2 fruit fly cellular contexts compared by ENCODE assay signal in genomic region chr3L:9695647-9696046, dm6.
A peak's percentile ranks its signal among the peaks of the same experiment; 100 is the strongest.
TF ChIP-seq lines count a peak whose summit lies in the region.

No protein-coding gene starts in this region.

TF ChIP-seq in whole organism, embryonic, 481 proteins besides CTCF, POLR2A, EP300 and RAD21 (continued from another document and continues in another):
- TF ChIP-seq slbo (GFP tag; IDR thresholded peaks at IDR 0.05; lab: Robert Waterston, UW) (peak; percentile 17; the same call in 1 of the 2 replicates), Camta (GFP tag; optimal IDR thresholded peaks at IDR 0.05; lab: Kevin White, UChicago) (no peak), Asciz (GFP tag; optimal IDR thresholded peaks at IDR 0.05; lab: Kevin White, UChicago) (peak; percentile 46), p53 (GFP tag; optimal IDR thresholded peaks at IDR 0.05; lab: Kevin White, UChicago) (no peak), sc (optimal IDR thresholded peaks at IDR 0.05; lab: Kevin White, UChicago) (no peak), sc (GFP tag; optimal IDR thresholded peaks at IDR 0.05; lab: Kevin White, UChicago) (no peak), Dip2 (GFP tag; IDR thresholded peaks at IDR 0.05; lab: Robert Waterston, UW) (no peak), CG31441 (GFP tag; IDR thresholded peaks at IDR 0.05; lab: Robert Waterston, UW) (peak; percentile 59; the same call in 1 of the 2 replicates), CG12769 (tag; optimal IDR thresholded peaks at IDR 0.05; lab: Kevin White, UChicago) (no peak), caup (GFP tag; optimal IDR thresholded peaks at IDR 0.05; lab: Kevin White, UChicago; ENCODE audit: severe bottlenecking) (peak; percentile 21), nau (GFP tag; optimal IDR thresholded peaks at IDR 0.05; lab: Kevin White, UChicago) (no peak), Sry-β (GFP tag; optimal IDR thresholded peaks at IDR 0.05; lab: Kevin White, UChicago) (no peak), pan (optimal IDR thresholded peaks at IDR 0.05; lab: Kevin White, UChicago) (no peak), pan (GFP tag; optimal IDR thresholded peaks at IDR 0.05 in 1 of 2, IDR thresholded peaks at IDR 0.05 in 1 of 2) (no peak), Xrp1 (GFP tag; IDR thresholded peaks at IDR 0.05; lab: Robert Waterston, UW) (peak; percentile 26; the same call in 1 of the 2 replicates), Nf-YC (tag; optimal IDR thresholded peaks at IDR 0.05; lab: Kevin White, UChicago) (peak; percentile 43), dimm (GFP tag; IDR thresholded peaks at IDR 0.05; lab: Robert Waterston, UW) (no peak), Hmr (GFP tag; optimal IDR thresholded peaks at IDR 0.05; lab: Kevin White, UChicago) (peak; percentile 46), salm (tag; optimal IDR thresholded peaks at IDR 0.05; lab: Kevin White, UChicago) (peak; percentile 10), CG18262 (tag; optimal IDR thresholded peaks at IDR 0.05; lab: Kevin White, UChicago) (peak; percentile 63), Xbp1 (GFP tag; optimal IDR thresholded peaks at IDR 0.05; lab: Kevin White, UChicago) (peak; percentile 51), Med (GFP tag; lab: Kevin White, UChicago) (no peak), sob (GFP tag; IDR thresholded peaks at IDR 0.05; lab: Robert Waterston, UW) (no peak), CG7556 (GFP tag; optimal IDR thresholded peaks at IDR 0.05; lab: Kevin White, UChicago) (peak; percentile 66), CG7839 (tag; optimal IDR thresholded peaks at IDR 0.05; lab: Kevin White, UChicago) (peak; percentile 59), gem (tag; optimal IDR thresholded peaks at IDR 0.05; lab: Kevin White, UChicago) (peak; percentile 74), CG9932 (GFP tag; IDR thresholded peaks at IDR 0.05; lab: Robert Waterston, UW) (no peak), tap (tag; optimal IDR thresholded peaks at IDR 0.05; lab: Kevin White, UChicago) (peak; percentile 6), Taf1 (GFP tag; IDR thresholded peaks at IDR 0.05; lab: Robert Waterston, UW) (no peak), CG2116 (GFP tag; optimal IDR thresholded peaks at IDR 0.05; lab: Kevin White, UChicago) (no peak), CG10274 (GFP tag; optimal IDR thresholded peaks at IDR 0.05; lab: Kevin White, UChicago) (no peak), wor (GFP tag; IDR thresholded peaks at IDR 0.05; lab: Robert Waterston, UW) (no peak), vvl (GFP tag; IDR thresholded peaks at IDR 0.05; lab: Robert Waterston, UW) (peak; percentile 32; the same call in 1 of the 2 replicates), CG8388 (GFP tag; optimal IDR thresholded peaks at IDR 0.05; lab: Kevin White, UChicago) (peak; percentile 19), bab2 (GFP tag; optimal IDR thresholded peaks at IDR 0.05; lab: Kevin White, UChicago) (peak; percentile 11), H2.0 (GFP tag; IDR thresholded peaks at IDR 0.05; lab: Robert Waterston, UW) (no peak), stc (GFP tag; IDR thresholded peaks at IDR 0.05; lab: Robert Waterston, UW) (no peak), CG14710 (tag; optimal IDR thresholded peaks at IDR 0.05; lab: Kevin White, UChicago) (no peak), CG9727 (GFP tag; optimal IDR thresholded peaks at IDR 0.05; lab: Kevin White, UChicago) (peak; percentile 26), CG18764 (GFP tag; optimal IDR thresholded peaks at IDR 0.05; lab: Kevin White, UChicago) (no peak), ro (GFP tag; IDR thresholded peaks at IDR 0.05; lab: Robert Waterston, UW) (no peak), CG17328 (GFP tag; IDR thresholded peaks at IDR 0.05; lab: Robert Waterston, UW) (no peak), emc (GFP tag; optimal IDR thresholded peaks at IDR 0.05; lab: Kevin White, UChicago) (no peak), CG15269 (tag; optimal IDR thresholded peaks at IDR 0.05; lab: Kevin White, UChicago) (peak; percentile 67), CG18011 (GFP tag; optimal IDR thresholded peaks at IDR 0.05; lab: Kevin White, UChicago) (no peak), chif (GFP tag; optimal IDR thresholded peaks at IDR 0.05; lab: Kevin White, UChicago) (no peak), CG2678 (tag; optimal IDR thresholded peaks at IDR 0.05; lab: Kevin White, UChicago) (peak; percentile 74), HHEX (GFP tag; optimal IDR thresholded peaks at IDR 0.05; lab: Kevin White, UChicago) (peak; percentile 2), CG2120 (GFP tag; optimal IDR thresholded peaks at IDR 0.05; lab: Kevin White, UChicago) (peak; percentile 48), lilli (GFP tag; optimal IDR thresholded peaks at IDR 0.05; lab: Kevin White, UChicago) (peak; percentile 13), her (GFP tag; optimal IDR thresholded peaks at IDR 0.05; lab: Kevin White, UChicago) (no peak), CG10209 (GFP tag; optimal IDR thresholded peaks at IDR 0.05; lab: Kevin White, UChicago) (peak; percentile 61), lola (GFP tag; optimal IDR thresholded peaks at IDR 0.05; lab: Kevin White, UChicago) (no peak), PHDP (tag; optimal IDR thresholded peaks at IDR 0.05; lab: Kevin White, UChicago) (peak; percentile 45), CG7271 (tag; optimal IDR thresholded peaks at IDR 0.05; lab: Kevin White, UChicago) (no peak), CG1602 (GFP tag; optimal IDR thresholded peaks at IDR 0.05; lab: Kevin White, UChicago) (peak; percentile 17), CG18599 (GFP tag; optimal IDR thresholded peaks at IDR 0.05; lab: Kevin White, UChicago) (peak; percentile 4), Ssrp (tag; optimal IDR thresholded peaks at IDR 0.05; lab: Kevin White, UChicago) (peak; percentile 34), dpn (GFP tag; optimal IDR thresholded peaks at IDR 0.05; lab: Kevin White, UChicago) (peak in 1 of 2 experiments; percentile 8), ab (GFP tag; optimal IDR thresholded peaks at IDR 0.05; lab: Kevin White, UChicago) (no peak), CG17361 (GFP tag; IDR thresholded peaks at IDR 0.05; lab: Robert Waterston, UW) (peak; percentile 70; the same call in 2 of the 3 replicates), kay (GFP tag; optimal IDR thresholded peaks at IDR 0.05; lab: Kevin White, UChicago) (peak; percentile 7), toy (GFP tag; IDR thresholded peaks at IDR 0.05; lab: Robert Waterston, UW) (no peak), CG3281 (GFP tag; optimal IDR thresholded peaks at IDR 0.05; lab: Kevin White, UChicago) (peak; percentile 19), Oli (tag; optimal IDR thresholded peaks at IDR 0.05; lab: Kevin White, UChicago) (peak; percentile 46), h (optimal IDR thresholded peaks at IDR 0.05; lab: Kevin White, UChicago) (no peak), sens (GFP tag; lab: Kevin White, UChicago) (peak; percentile 64), CG15011 (GFP tag; optimal IDR thresholded peaks at IDR 0.05; lab: Kevin White, UChicago) (peak; percentile 31)

TF ChIP-seq in whole organism, prepupa, 60 proteins besides CTCF, POLR2A, EP300 and RAD21 (continued from another document):
- TF ChIP-seq Smox (GFP tag; optimal IDR thresholded peaks at IDR 0.05; lab: Kevin White, UChicago) = peak; percentile 18
- TF ChIP-seq CG15336 (GFP tag; IDR thresholded peaks at IDR 0.05; lab: Robert Waterston, UW) = peak; percentile 34
- no peak for TF ChIP-seq CG11294 (GFP tag; IDR thresholded peaks at IDR 0.05; lab: Robert Waterston, UW)
- TF ChIP-seq CG8632 (GFP tag; optimal IDR thresholded peaks at IDR 0.05; lab: Kevin White, UChicago) = no peak
- TF ChIP-seq CG16779 (tag; optimal IDR thresholded peaks at IDR 0.05; lab: Kevin White, UChicago) = no peak
- TF ChIP-seq CG10669 (GFP tag; optimal IDR thresholded peaks at IDR 0.05; lab: Kevin White, UChicago) = no peak
- no peak for TF ChIP-seq dac (GFP tag; optimal IDR thresholded peaks at IDR 0.05; lab: Kevin White, UChicago)
- TF ChIP-seq CG6808 (GFP tag; optimal IDR thresholded peaks at IDR 0.05; lab: Kevin White, UChicago) = no peak
- no peak for TF ChIP-seq CG3919 (GFP tag; optimal IDR thresholded peaks at IDR 0.05; lab: Kevin White, UChicago)
- TF ChIP-seq fd85E (GFP tag; optimal IDR thresholded peaks at IDR 0.05; lab: Kevin White, UChicago) = no peak
- TF ChIP-seq CG6792 (GFP tag; optimal IDR thresholded peaks at IDR 0.05; lab: Kevin White, UChicago) = no peak
- peak; percentile 71 for TF ChIP-seq Hr4 (GFP tag; optimal IDR thresholded peaks at IDR 0.05; lab: Kevin White, UChicago)
- peak; percentile 41 for TF ChIP-seq CG3032 (tag; optimal IDR thresholded peaks at IDR 0.05; lab: Kevin White, UChicago)
- no peak for TF ChIP-seq cyc (GFP tag; optimal IDR thresholded peaks at IDR 0.05; lab: Kevin White, UChicago)
- peak; percentile 30 for TF ChIP-seq CG4318 (GFP tag; optimal IDR thresholded peaks at IDR 0.05; lab: Kevin White, UChicago)
- no peak for TF ChIP-seq Sox15 (GFP tag; optimal IDR thresholded peaks at IDR 0.05; lab: Kevin White, UChicago)
- no peak for TF ChIP-seq Sox102F (GFP tag; optimal IDR thresholded peaks at IDR 0.05; lab: Kevin White, UChicago)
- peak; percentile 47 for TF ChIP-seq acj6 (GFP tag; optimal IDR thresholded peaks at IDR 0.05; lab: Kevin White, UChicago)
- TF ChIP-seq Hr38 (GFP tag; optimal IDR thresholded peaks at IDR 0.05; lab: Kevin White, UChicago) = no peak
- peak; percentile 72 for TF ChIP-seq CG32006 (GFP tag; optimal IDR thresholded peaks at IDR 0.05; lab: Kevin White, UChicago)
- no peak for TF ChIP-seq fkh (GFP tag; optimal IDR thresholded peaks at IDR 0.05; lab: Kevin White, UChicago)
- no peak for TF ChIP-seq CG11902 (GFP tag; optimal IDR thresholded peaks at IDR 0.05; lab: Kevin White, UChicago)
- no peak for TF ChIP-seq Lpt (GFP tag; optimal IDR thresholded peaks at IDR 0.05; lab: Kevin White, UChicago)
- no peak for TF ChIP-seq Ets21C (GFP tag; optimal IDR thresholded peaks at IDR 0.05; lab: Kevin White, UChicago)
- TF ChIP-seq dsx (GFP tag; optimal IDR thresholded peaks at IDR 0.05; lab: Kevin White, UChicago; ENCODE audit: poor library complexity, severe bottlenecking) = peak; percentile 12
- no peak for TF ChIP-seq CG7368 (GFP tag; optimal IDR thresholded peaks at IDR 0.05; lab: Kevin White, UChicago)
- peak; percentile 16 for TF ChIP-seq Sox14 (GFP tag; optimal IDR thresholded peaks at IDR 0.05; lab: Kevin White, UChicago)
- TF ChIP-seq CG8319 (GFP tag; optimal IDR thresholded peaks at IDR 0.05; lab: Kevin White, UChicago) = peak; percentile 18
- TF ChIP-seq Eip93F (GFP tag; optimal IDR thresholded peaks at IDR 0.05; lab: Kevin White, UChicago) = no peak
- peak; percentile 47 for TF ChIP-seq CG10631 (GFP tag; optimal IDR thresholded peaks at IDR 0.05; lab: Kevin White, UChicago)
- peak; percentile 55 for TF ChIP-seq OdsH (GFP tag; optimal IDR thresholded peaks at IDR 0.05; lab: Kevin White, UChicago)
- peak; percentile 21 for TF ChIP-seq Ets96B (tag; optimal IDR thresholded peaks at IDR 0.05; lab: Kevin White, UChicago)
- TF ChIP-seq Eip78C (GFP tag; lab: Kevin White, UChicago) = peak; percentile 77
- TF ChIP-seq CG6163 (GFP tag; IDR thresholded peaks at IDR 0.05; lab: Robert Waterston, UW) = 0 out of 3 replicates have a peak, but pooled peaks have one; percentile 32
- no peak for TF ChIP-seq vri (GFP tag; optimal IDR thresholded peaks at IDR 0.05; lab: Kevin White, UChicago)
- no peak for TF ChIP-seq ss (GFP tag; optimal IDR thresholded peaks at IDR 0.05; lab: Kevin White, UChicago)
- peak in 1 of 2 experiments; percentile 28 for TF ChIP-seq salr (GFP tag; optimal IDR thresholded peaks at IDR 0.05; lab: Kevin White, UChicago)
- no peak for TF ChIP-seq topi (GFP tag; optimal IDR thresholded peaks at IDR 0.05; lab: Kevin White, UChicago)
